Worm (Caenorhabditis elegans) whole organism, late embryonic: Measurements from ENCODE around the gene Y105C5A.1.

Source experiments
- C08G9.2 ChIP-seq: sonication (generic microtip); optimal IDR thresholded peaks from 2 replicates; lab custom pipeline; 2016; ENCODE audit warnings: mild to moderate bottlenecking, missing genetic modification characterization, moderate library complexity, missing compliant biosample characterization
- K09A11.1 ChIP-seq: sonication (generic microtip); optimal IDR thresholded peaks from 2 replicates; lab custom pipeline; 2017; ENCODE audit warnings: antibody characterized with exemption, mild to moderate bottlenecking, missing genetic modification characterization, missing compliant biosample characterization; ENCODE audit not compliant: insufficient read depth
- T23F11.4 ChIP-seq: fragments of 200-800 bp; sonication (Bioruptor generic); optimal IDR thresholded peaks from 2 replicates; lab custom pipeline; 2018; ENCODE audit warnings: mild to moderate bottlenecking, missing genetic modification characterization, missing compliant biosample characterization
- ahr-1 ChIP-seq: sonication (generic microtip); optimal IDR thresholded peaks from 2 replicates; lab custom pipeline; 2016; ENCODE audit warnings: missing genetic modification characterization, missing compliant biosample characterization
- ceh-14 ChIP-seq: sonication (generic microtip); optimal IDR thresholded peaks from 2 replicates; lab custom pipeline; 2016; ENCODE audit warnings: missing genotype, missing genetic modification characterization, missing compliant biosample characterization
- ceh-18 ChIP-seq: sonication (generic microtip); optimal IDR thresholded peaks from 2 replicates; lab custom pipeline; 2016; ENCODE audit warnings: missing genetic modification characterization, missing compliant biosample characterization
- ceh-19 ChIP-seq: fragments of 200-800 bp; sonication (Bioruptor generic); optimal IDR thresholded peaks from 2 replicates; lab custom pipeline; 2018; ENCODE audit warnings: mild to moderate bottlenecking, missing genetic modification characterization, missing compliant biosample characterization
- ceh-2 ChIP-seq: sonication (generic microtip); optimal IDR thresholded peaks from 2 replicates; lab custom pipeline; 2016; ENCODE audit warnings: missing genotype, missing genetic modification characterization, missing compliant biosample characterization
- ceh-24 ChIP-seq: sonication (generic microtip); optimal IDR thresholded peaks from 2 replicates; lab custom pipeline; 2016; ENCODE audit warnings: mild to moderate bottlenecking, missing genetic modification characterization, missing compliant biosample characterization
- ceh-31 ChIP-seq: sonication (generic microtip); optimal IDR thresholded peaks from 2 replicates; lab custom pipeline; 2016; ENCODE audit warnings: missing genetic modification characterization, missing compliant biosample characterization
- ceh-34 ChIP-seq: sonication (generic microtip); optimal IDR thresholded peaks from 2 replicates; lab custom pipeline; 2016; ENCODE audit warnings: mild to moderate bottlenecking, missing genetic modification characterization, missing compliant biosample characterization
- ceh-48 ChIP-seq: sonication (generic microtip); optimal IDR thresholded peaks from 2 replicates; lab custom pipeline; 2016; ENCODE audit warnings: missing genetic modification characterization, inconsistent platforms, missing compliant biosample characterization
- dve-1 ChIP-seq: sonication (generic microtip); optimal IDR thresholded peaks from 2 replicates; lab custom pipeline; 2017; ENCODE audit warnings: antibody characterized with exemption, mild to moderate bottlenecking, missing genetic modification characterization, missing compliant biosample characterization
- elt-2 ChIP-seq: sonication (generic microtip); optimal IDR thresholded peaks from 2 replicates; lab custom pipeline; 2016; ENCODE audit warnings: missing genetic modification reagents, missing genetic modification characterization, missing compliant biosample characterization
- elt-4 ChIP-seq: sonication (generic microtip); optimal IDR thresholded peaks from 2 replicates; lab custom pipeline; 2016; ENCODE audit warnings: missing genetic modification characterization, missing compliant biosample characterization
- ets-4 ChIP-seq: sonication (generic microtip); optimal IDR thresholded peaks from 2 replicates; lab custom pipeline; 2016; ENCODE audit warnings: missing genetic modification characterization, missing compliant biosample characterization
- hlh-15 ChIP-seq: sonication (generic microtip); optimal IDR thresholded peaks from 2 replicates; lab custom pipeline; 2016; ENCODE audit warnings: missing genetic modification characterization, missing compliant biosample characterization
- hlh-6 ChIP-seq: sonication (generic microtip); optimal IDR thresholded peaks from 2 replicates; lab custom pipeline; 2016; ENCODE audit warnings: missing genotype, missing genetic modification characterization, missing compliant biosample characterization
- hlh-8 ChIP-seq: sonication (generic microtip); optimal IDR thresholded peaks from 2 replicates; lab custom pipeline; 2016; ENCODE audit warnings: missing genotype, missing genetic modification characterization, missing compliant biosample characterization
- lim-6 ChIP-seq: sonication (generic microtip); optimal IDR thresholded peaks from 2 replicates; lab custom pipeline; 2016; ENCODE audit warnings: missing genetic modification characterization, missing compliant biosample characterization
- madf-2 ChIP-seq: sonication (generic microtip); optimal IDR thresholded peaks from 2 replicates; lab custom pipeline; 2017; ENCODE audit warnings: missing genetic modification characterization, missing compliant biosample characterization
- nfya-1 ChIP-seq: sonication (generic microtip); optimal IDR thresholded peaks from 2 replicates; lab custom pipeline; 2017; ENCODE audit warnings: missing genetic modification characterization, mild to moderate bottlenecking, missing compliant biosample characterization, antibody characterized with exemption, moderate library complexity
- nhr-11 ChIP-seq: fragments of 150-350 bp; optimal IDR thresholded peaks from 2 replicates; lab custom pipeline; 2014; ENCODE audit warnings: missing biosample characterization, missing genetic modification characterization
- nhr-232 ChIP-seq: sonication (generic microtip); optimal IDR thresholded peaks from 2 replicates; lab custom pipeline; 2016; ENCODE audit warnings: missing genetic modification characterization, missing compliant biosample characterization
- pax-1 ChIP-seq: fragments of 150-350 bp; optimal IDR thresholded peaks from 2 replicates; lab custom pipeline; 2014; ENCODE audit warnings: missing biosample characterization, missing genetic modification characterization
- pros-1 ChIP-seq: fragments of 150-350 bp; optimal IDR thresholded peaks from 2 replicates; lab custom pipeline; 2014; ENCODE audit warnings: missing biosample characterization, missing genetic modification reagents, missing genetic modification characterization
- ref-2 ChIP-seq: sonication (generic microtip); optimal IDR thresholded peaks from 2 replicates; lab custom pipeline; 2016; ENCODE audit warnings: missing genetic modification characterization, missing compliant biosample characterization
- rnt-1 ChIP-seq: sonication (generic microtip); optimal IDR thresholded peaks from 2 replicates; lab custom pipeline; 2016; ENCODE audit warnings: missing genetic modification characterization, missing compliant biosample characterization
- sdc-2 ChIP-seq: sonication (generic microtip); optimal IDR thresholded peaks from 2 replicates; lab custom pipeline; 2016; ENCODE audit warnings: missing genotype, missing genetic modification characterization, missing compliant biosample characterization
- sox-2 ChIP-seq: fragments of 200-800 bp; sonication (Bioruptor generic); IDR thresholded peaks from 2 replicates; pipeline ENCODE4 v1.3.6; 2022; ENCODE audit warnings: missing genetic modification reagents, missing genetic modification characterization, missing compliant biosample characterization
- syd-9 ChIP-seq: sonication (generic microtip); optimal IDR thresholded peaks from 2 replicates; lab custom pipeline; 2016; ENCODE audit warnings: mild to moderate bottlenecking, missing genetic modification characterization, moderate library complexity, missing compliant biosample characterization
- tbx-2 ChIP-seq: sonication (generic microtip); optimal IDR thresholded peaks from 2 replicates; lab custom pipeline; 2016; ENCODE audit warnings: missing genetic modification characterization, missing compliant biosample characterization
- tbx-7 ChIP-seq: sonication (generic microtip); optimal IDR thresholded peaks from 2 replicates; lab custom pipeline; 2016; ENCODE audit warnings: missing genotype, missing genetic modification characterization, missing compliant biosample characterization
- unc-42 ChIP-seq: sonication (generic microtip); optimal IDR thresholded peaks from 2 replicates; lab custom pipeline; 2016; ENCODE audit warnings: missing genotype, missing genetic modification characterization, missing compliant biosample characterization

Y105C5A.1 gene

DNA sequence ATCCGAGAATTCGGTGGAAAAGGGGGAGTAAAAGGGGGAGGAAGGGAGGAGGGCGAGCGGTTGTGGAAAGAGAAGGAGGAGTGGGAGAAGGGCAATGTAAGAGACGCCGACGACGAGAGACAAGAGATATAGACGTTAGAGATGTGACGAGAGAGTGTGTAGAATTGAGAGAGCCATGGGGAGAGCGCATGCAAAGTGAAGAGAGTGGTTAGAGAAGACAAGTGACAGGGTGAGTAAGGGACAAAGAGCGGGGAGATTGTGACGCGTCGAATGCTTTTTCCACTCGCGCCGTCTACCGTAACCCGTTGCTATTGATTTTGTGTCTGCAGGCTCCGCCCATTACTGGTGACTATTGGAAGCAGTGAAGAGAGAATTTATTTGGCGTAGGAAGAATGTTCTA lies 6.5 kb upstream of the Y105C5A.1 start (continued):
- no peak for TF ChIP-seq ref-2 (tag; lab: Kevin White, UChicago)
- peak; percentile 14 for TF ChIP-seq hlh-8 (tag; lab: Kevin White, UChicago)
- TF ChIP-seq tbx-2: peak; percentile 78
- peak; percentile 64 for TF ChIP-seq pros-1 (tag; lab: Kevin White, UChicago)
- peak; percentile 73 for TF ChIP-seq ceh-18 (tag; lab: Kevin White, UChicago)
- peak; percentile 73 for TF ChIP-seq sdc-2 (tag; lab: Kevin White, UChicago)
- peak; percentile 10 for TF ChIP-seq tbx-7 (tag; lab: Kevin White, UChicago)
- TF ChIP-seq ceh-31 (tag; lab: Kevin White, UChicago): peak; percentile 87
- peak; percentile 78 for TF ChIP-seq pax-1
- TF ChIP-seq C08G9.2 (tag; lab: Kevin White, UChicago): peak; percentile 42
- peak; percentile 96 for TF ChIP-seq ceh-48 (tag; lab: Kevin White, UChicago)
- TF ChIP-seq ets-4 (tag; lab: Kevin White, UChicago): peak; percentile 47

ce11 chrIV:15561223-15561656 lies 3.0 kb downstream of the Y105C5A.1 start:
- TF ChIP-seq nfya-1 (tag; lab: Kevin White, UChicago) (peak; percentile 68), rnt-1 (tag; lab: Kevin White, UChicago) (peak; percentile 2), ceh-24 (tag; lab: Kevin White, UChicago) (no peak), madf-2 (tag; lab: Kevin White, UChicago) (no peak), nhr-11 (no peak), ceh-48 (tag; lab: Kevin White, UChicago) (peak; percentile 31), ceh-18 (tag; lab: Kevin White, UChicago) (peak; percentile 54), C08G9.2 (tag; lab: Kevin White, UChicago) (peak; percentile 5), ceh-34 (tag; lab: Kevin White, UChicago) (peak; percentile 33), T23F11.4 (GFP tag; lab: Kevin White, UChicago) (peak; percentile 19), unc-42 (peak; percentile 76), ceh-31 (tag; lab: Kevin White, UChicago) (peak; percentile 61), sdc-2 (tag; lab: Kevin White, UChicago) (peak; percentile 26), sox-2 (GFP tag; lab: Robert Waterston, UW) (no peak), ceh-14 (tag; lab: Kevin White, UChicago) (peak; percentile 89), elt-4 (tag; lab: Kevin White, UChicago) (no peak), lim-6 (tag; lab: Kevin White, UChicago) (peak; percentile 48), tbx-2 (peak; percentile 73), ceh-2 (peak; percentile 23), ahr-1 (no peak), elt-2 (tag; lab: Kevin White, UChicago) (peak; percentile 51)
- TF ChIP-seq, all 69 proteins: peak for 15

DNA sequence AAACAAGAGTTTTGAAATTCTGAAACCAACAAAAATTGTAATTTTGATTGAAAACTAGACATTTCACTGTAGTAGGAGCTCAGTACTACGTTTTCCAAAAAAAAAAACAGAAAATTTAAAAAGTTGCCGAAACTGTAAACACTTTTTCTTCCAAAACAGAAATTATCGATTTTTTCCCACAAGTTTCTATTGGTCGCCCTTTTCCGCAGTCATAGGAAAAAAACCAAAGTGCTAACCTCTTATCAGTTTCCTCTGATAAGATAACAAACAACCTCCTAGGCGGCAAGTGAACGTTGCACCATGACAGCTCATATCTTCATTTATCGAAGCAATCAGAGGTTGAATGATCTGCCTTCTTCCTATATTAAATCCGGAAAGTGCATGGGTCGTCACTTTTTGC lies 5.2 kb downstream of the Y105C5A.1 start:
- no peak for TF ChIP-seq hlh-15
- peak; percentile 92 for TF ChIP-seq elt-2 (tag; lab: Kevin White, UChicago)

DNA sequence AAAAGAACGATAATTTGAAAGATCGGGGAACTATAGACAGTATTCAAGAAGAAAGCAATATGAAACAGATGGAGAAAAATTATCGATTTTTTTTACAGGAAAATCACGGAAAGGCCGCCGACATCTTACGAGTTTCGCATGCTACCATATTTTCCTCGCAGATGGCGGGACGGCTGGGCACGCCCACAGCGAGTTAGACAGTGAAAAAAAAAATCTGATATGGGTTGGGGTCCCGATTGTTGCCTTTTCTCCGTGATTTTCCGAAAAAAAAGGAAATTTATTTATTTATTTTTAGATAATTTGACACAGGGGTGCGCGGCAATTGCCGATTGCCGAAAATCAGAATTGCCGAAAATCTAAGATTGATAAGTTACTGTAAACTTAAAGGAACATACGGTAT lies 9.5 kb downstream of the Y105C5A.1 start:
- no peak for TF ChIP-seq hlh-6 (tag; lab: Kevin White, UChicago)
- TF ChIP-seq nhr-232 (tag; lab: Kevin White, UChicago): no peak
- TF ChIP-seq lim-6 (tag; lab: Kevin White, UChicago): no peak
- no peak for TF ChIP-seq ceh-24 (tag; lab: Kevin White, UChicago)
- TF ChIP-seq ceh-31 (tag; lab: Kevin White, UChicago): no peak
- TF ChIP-seq dve-1 (tag; lab: Kevin White, UChicago): no peak

ce11 chrIV:15539447-15539994 lies 24.7 kb downstream of the Y105C5A.1 start, which contains the start of gene Y73F8A.35:
Y73F8A.35 (minus strand) TSS chrIV:15539944.
- no peak for TF ChIP-seq syd-9 (tag; lab: Kevin White, UChicago)
- no peak for TF ChIP-seq K09A11.1 (tag; lab: Kevin White, UChicago)
- TF ChIP-seq ceh-19: no peak
